Worm (Caenorhabditis elegans) whole organism, late embryonic: ENCODE measurements around the gene attf-5.

Experiments used
- K02D7.2 ChIP-seq: sonication (generic microtip); optimal IDR thresholded peaks from 2 replicates; lab custom pipeline; 2017; ENCODE audit warnings: mild to moderate bottlenecking, missing genetic modification characterization, missing compliant biosample characterization
- ama-1 ChIP-seq: fragments of 150-350 bp; optimal IDR thresholded peaks from 2 replicates; lab custom pipeline; 2014
- ceh-14 ChIP-seq: sonication (generic microtip); optimal IDR thresholded peaks from 2 replicates; lab custom pipeline; 2016; ENCODE audit warnings: missing genotype, missing genetic modification characterization, missing compliant biosample characterization
- ceh-19 ChIP-seq: fragments of 200-800 bp; sonication (Bioruptor generic); optimal IDR thresholded peaks from 2 replicates; lab custom pipeline; 2018; ENCODE audit warnings: mild to moderate bottlenecking, missing genetic modification characterization, missing compliant biosample characterization
- ceh-2 ChIP-seq: sonication (generic microtip); optimal IDR thresholded peaks from 2 replicates; lab custom pipeline; 2016; ENCODE audit warnings: missing genotype, missing genetic modification characterization, missing compliant biosample characterization
- ceh-22 ChIP-seq: sonication (generic microtip); optimal IDR thresholded peaks from 2 replicates; lab custom pipeline; 2017; ENCODE audit warnings: missing biosample characterization, missing genetic modification characterization
- ceh-30 ChIP-seq: fragments of 150-350 bp; optimal IDR thresholded peaks from 2 replicates; lab custom pipeline; 2014; ENCODE audit warnings: missing biosample characterization, missing genetic modification characterization
- ceh-31 ChIP-seq: sonication (generic microtip); optimal IDR thresholded peaks from 2 replicates; lab custom pipeline; 2016; ENCODE audit warnings: missing genetic modification characterization, missing compliant biosample characterization
- ceh-45 ChIP-seq: fragments of 200-800 bp; sonication (Bioruptor generic); IDR thresholded peaks from 2 replicates; pipeline ENCODE4 v1.3.6; 2022; ENCODE audit warnings: missing genetic modification reagents, missing genetic modification characterization, missing compliant biosample characterization
- ceh-48 ChIP-seq: sonication (generic microtip); optimal IDR thresholded peaks from 2 replicates; lab custom pipeline; 2016; ENCODE audit warnings: missing genetic modification characterization, inconsistent platforms, missing compliant biosample characterization
- ceh-6 ChIP-seq: fragments of 200-800 bp; sonication (Bioruptor generic); optimal IDR thresholded peaks from 2 replicates; lab custom pipeline; 2018; ENCODE audit warnings: mild to moderate bottlenecking, missing genetic modification characterization, missing compliant biosample characterization
- ceh-9 ChIP-seq: sonication (generic microtip); optimal IDR thresholded peaks from 2 replicates; lab custom pipeline; 2016; ENCODE audit warnings: mild to moderate bottlenecking, missing genetic modification characterization, inconsistent platforms, missing compliant biosample characterization
- che-1 ChIP-seq: sonication (generic microtip); optimal IDR thresholded peaks from 2 replicates; lab custom pipeline; 2016; ENCODE audit warnings: mild to moderate bottlenecking, missing genetic modification characterization, missing compliant biosample characterization
- dmd-4 ChIP-seq: sonication (generic microtip); optimal IDR thresholded peaks from 2 replicates; lab custom pipeline; 2016; ENCODE audit warnings: borderline replicate concordance, missing genetic modification characterization, missing compliant biosample characterization
- elt-2 ChIP-seq: sonication (generic microtip); optimal IDR thresholded peaks from 2 replicates; lab custom pipeline; 2016; ENCODE audit warnings: missing genetic modification reagents, missing genetic modification characterization, missing compliant biosample characterization
- fax-1 ChIP-seq: sonication (generic microtip); optimal IDR thresholded peaks from 2 replicates; lab custom pipeline; 2016; ENCODE audit warnings: missing genotype, missing genetic modification characterization, missing compliant biosample characterization
- fkh-10 ChIP-seq: fragments of 150-350 bp; optimal IDR thresholded peaks from 2 replicates; lab custom pipeline; 2014; ENCODE audit warnings: missing biosample characterization, missing genetic modification reagents, missing genetic modification characterization
- fkh-6 ChIP-seq: sonication (generic microtip); optimal IDR thresholded peaks from 2 replicates; lab custom pipeline; 2016; ENCODE audit warnings: missing genetic modification characterization, missing compliant biosample characterization
- hlh-13 ChIP-seq: fragments of 200-800 bp; sonication (Bioruptor generic); optimal IDR thresholded peaks from 2 replicates; lab custom pipeline; 2018; ENCODE audit warnings: mild to moderate bottlenecking, missing genetic modification characterization, missing compliant biosample characterization
- hlh-15 ChIP-seq: sonication (generic microtip); optimal IDR thresholded peaks from 2 replicates; lab custom pipeline; 2016; ENCODE audit warnings: missing genetic modification characterization, missing compliant biosample characterization
- hlh-30 ChIP-seq: sonication (generic microtip); optimal IDR thresholded peaks from 2 replicates; lab custom pipeline; 2017; ENCODE audit warnings: antibody characterized with exemption, missing genetic modification characterization, missing compliant biosample characterization; ENCODE audit not compliant: insufficient read depth
- hlh-6 ChIP-seq: sonication (generic microtip); optimal IDR thresholded peaks from 2 replicates; lab custom pipeline; 2016; ENCODE audit warnings: missing genotype, missing genetic modification characterization, missing compliant biosample characterization
- madf-2 ChIP-seq: sonication (generic microtip); optimal IDR thresholded peaks from 2 replicates; lab custom pipeline; 2017; ENCODE audit warnings: missing genetic modification characterization, missing compliant biosample characterization
- mec-3 ChIP-seq: sonication (generic microtip); optimal IDR thresholded peaks from 2 replicates; lab custom pipeline; 2016; ENCODE audit warnings: borderline replicate concordance, missing genetic modification characterization, missing compliant biosample characterization
- nfya-1 ChIP-seq: sonication (generic microtip); optimal IDR thresholded peaks from 2 replicates; lab custom pipeline; 2017; ENCODE audit warnings: missing genetic modification characterization, mild to moderate bottlenecking, missing compliant biosample characterization, antibody characterized with exemption, moderate library complexity
- nhr-11 ChIP-seq: fragments of 150-350 bp; optimal IDR thresholded peaks from 2 replicates; lab custom pipeline; 2014; ENCODE audit warnings: missing biosample characterization, missing genetic modification characterization
- nhr-232 ChIP-seq: sonication (generic microtip); optimal IDR thresholded peaks from 2 replicates; lab custom pipeline; 2016; ENCODE audit warnings: missing genetic modification characterization, missing compliant biosample characterization
- npax-4 ChIP-seq: sonication (generic microtip); optimal IDR thresholded peaks from 2 replicates; lab custom pipeline; 2016; ENCODE audit warnings: missing genetic modification characterization, missing compliant biosample characterization
- pag-3 ChIP-seq: sonication (generic microtip); optimal IDR thresholded peaks from 2 replicates; lab custom pipeline; 2016; ENCODE audit warnings: missing compliant biosample characterization, missing genetic modification characterization, borderline replicate concordance
- pat-9 ChIP-seq: fragments of 200-800 bp; sonication (Bioruptor generic); optimal IDR thresholded peaks from 2 replicates; lab custom pipeline; 2018; ENCODE audit warnings: mild to moderate bottlenecking, missing genetic modification characterization, moderate library complexity, missing compliant biosample characterization
- pax-1 ChIP-seq: fragments of 150-350 bp; optimal IDR thresholded peaks from 2 replicates; lab custom pipeline; 2014; ENCODE audit warnings: missing biosample characterization, missing genetic modification characterization
- pqm-1 ChIP-seq: sonication (generic microtip); optimal IDR thresholded peaks from 2 replicates; lab custom pipeline; 2016; ENCODE audit warnings: missing genetic modification characterization, missing compliant biosample characterization
- ref-2 ChIP-seq: sonication (generic microtip); optimal IDR thresholded peaks from 2 replicates; lab custom pipeline; 2016; ENCODE audit warnings: missing genetic modification characterization, missing compliant biosample characterization
- rnt-1 ChIP-seq: sonication (generic microtip); optimal IDR thresholded peaks from 2 replicates; lab custom pipeline; 2016; ENCODE audit warnings: missing genetic modification characterization, missing compliant biosample characterization
- sdc-2 ChIP-seq: sonication (generic microtip); optimal IDR thresholded peaks from 2 replicates; lab custom pipeline; 2016; ENCODE audit warnings: missing genotype, missing genetic modification characterization, missing compliant biosample characterization
- sox-4 ChIP-seq: sonication (generic microtip); optimal IDR thresholded peaks from 2 replicates; lab custom pipeline; 2017; ENCODE audit warnings: mild to moderate bottlenecking, missing genetic modification characterization, inconsistent platforms, missing compliant biosample characterization
- syd-9 ChIP-seq: sonication (generic microtip); optimal IDR thresholded peaks from 2 replicates; lab custom pipeline; 2016; ENCODE audit warnings: mild to moderate bottlenecking, missing genetic modification characterization, moderate library complexity, missing compliant biosample characterization
- tbx-2 ChIP-seq: sonication (generic microtip); optimal IDR thresholded peaks from 2 replicates; lab custom pipeline; 2016; ENCODE audit warnings: missing genetic modification characterization, missing compliant biosample characterization
- ttx-3 ChIP-seq: sonication (generic microtip); optimal IDR thresholded peaks from 2 replicates; lab custom pipeline; 2016; ENCODE audit warnings: missing genetic modification reagents, missing genetic modification characterization, missing compliant biosample characterization
- unc-3 ChIP-seq, 2 experiments: fragments of 200-800 bp in 1 of 2; sonication (Bioruptor generic) in 1 of 2; sonication (generic microtip) in 1 of 2; conservative IDR thresholded peaks in 1 of 2; optimal IDR thresholded peaks in 1 of 2; 2 replicates each; pipeline versions ENCODE4 v1.3.6 to Lab custom; 2016 to 2022; ENCODE audit warnings: missing compliant biosample characterization in 2 of 2, missing genetic modification characterization in 2 of 2, missing genetic modification reagents in 1 of 2
- unc-42 ChIP-seq: sonication (generic microtip); optimal IDR thresholded peaks from 2 replicates; lab custom pipeline; 2016; ENCODE audit warnings: missing genotype, missing genetic modification characterization, missing compliant biosample characterization
- unc-55 ChIP-seq: sonication (generic microtip); optimal IDR thresholded peaks from 2 replicates; lab custom pipeline; 2017; ENCODE audit warnings: missing biosample characterization, missing genetic modification reagents, missing genetic modification characterization
- unc-86 ChIP-seq: sonication (generic microtip); optimal IDR thresholded peaks from 2 replicates; lab custom pipeline; 2016; ENCODE audit warnings: missing genetic modification characterization, missing compliant biosample characterization

The attf-5 gene

DNA sequence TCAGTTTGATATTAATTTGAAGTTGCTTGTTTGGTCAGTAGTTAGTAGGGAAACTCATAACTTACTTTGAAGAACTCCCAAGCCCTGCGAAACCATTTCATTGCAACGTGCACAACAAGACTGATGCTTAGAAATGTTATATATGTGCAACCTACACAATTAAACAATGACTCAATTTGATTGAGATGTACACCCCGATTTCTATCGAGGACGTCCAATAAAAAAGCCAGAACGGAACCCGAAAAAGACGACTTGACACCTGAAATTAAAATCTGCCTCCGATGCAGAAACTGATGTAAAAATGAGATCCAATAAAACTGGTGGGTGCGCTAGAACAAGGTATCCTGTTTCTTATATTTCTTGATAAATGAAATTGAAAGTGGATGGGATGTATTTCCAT lies 3.3 kb upstream of the attf-5 start, which contains the start of gene T04G9.6:
T04G9.6 (minus strand) TSS at position 101 of the 400 bp plus-strand sequence.
- TF ChIP-seq nfya-1 (tag; lab: Kevin White, UChicago) (no peak), rnt-1 (tag; lab: Kevin White, UChicago) (no peak), nhr-11 (tag; lab: Kevin White, UChicago) (no peak), unc-3 (GFP tag; conservative IDR thresholded peaks at IDR 0.05; lab: Robert Waterston, UW) (no peak), unc-3 (tag; optimal IDR thresholded peaks at IDR 0.05; lab: Kevin White, UChicago) (no peak), hlh-13 (GFP tag; lab: Kevin White, UChicago) (no peak), ceh-19 (no peak), fkh-6 (tag; lab: Kevin White, UChicago) (no peak), dmd-4 (tag; lab: Kevin White, UChicago) (no peak)

DNA sequence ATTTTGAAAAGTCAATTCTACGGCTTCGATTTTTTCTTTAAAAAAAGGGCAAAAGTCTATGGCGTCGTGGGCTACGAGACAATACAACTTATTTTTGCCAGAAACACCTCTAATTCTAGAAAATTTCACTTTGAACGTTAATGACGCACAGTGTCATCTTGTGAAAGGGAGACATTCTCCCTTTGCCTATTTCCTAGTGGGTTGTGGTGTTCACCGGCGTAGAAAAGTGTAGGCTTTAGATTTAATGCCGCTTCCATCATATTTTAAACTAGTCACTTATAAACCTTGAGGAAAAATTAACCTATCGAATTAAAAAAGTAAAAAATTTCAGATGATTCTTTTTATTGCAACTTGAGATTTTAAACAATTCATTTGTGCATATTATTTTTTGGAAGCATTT lies 2.8 kb upstream of the attf-5 start:
- 0 out of 2 replicates have a peak, but pooled peaks have one; percentile 13 for TF ChIP-seq ceh-45 (GFP tag; lab: Robert Waterston, UW)
- no peak for TF ChIP-seq ceh-14 (tag; lab: Kevin White, UChicago)
- TF ChIP-seq ceh-22 (tag; lab: Kevin White, UChicago), result no peak
- no peak for TF ChIP-seq ceh-6 (GFP tag; lab: Kevin White, UChicago)
- peak; percentile 97 for TF ChIP-seq sdc-2 (tag; lab: Kevin White, UChicago)

DNA sequence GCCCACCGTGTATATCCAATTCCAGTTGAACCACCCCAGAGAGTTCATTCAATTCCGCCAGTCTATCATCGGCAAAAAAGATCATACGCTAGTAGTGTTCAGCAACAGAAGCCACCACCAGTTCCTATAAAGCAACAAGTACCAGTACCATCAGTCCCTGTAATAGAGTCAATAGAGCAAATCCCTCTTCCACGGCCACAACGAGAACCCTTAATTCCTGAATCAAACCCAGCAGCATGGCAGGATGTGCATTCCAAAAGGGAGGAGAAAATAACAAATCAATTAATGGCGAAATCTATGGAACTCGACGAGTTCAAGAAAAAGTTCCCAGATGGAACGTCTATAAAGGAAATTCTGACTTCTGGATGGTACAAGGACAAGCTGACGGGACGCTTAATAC lies 1.7 kb downstream of the attf-5 start:
- TF ChIP-seq npax-4 (tag; lab: Kevin White, UChicago), result no peak

DNA sequence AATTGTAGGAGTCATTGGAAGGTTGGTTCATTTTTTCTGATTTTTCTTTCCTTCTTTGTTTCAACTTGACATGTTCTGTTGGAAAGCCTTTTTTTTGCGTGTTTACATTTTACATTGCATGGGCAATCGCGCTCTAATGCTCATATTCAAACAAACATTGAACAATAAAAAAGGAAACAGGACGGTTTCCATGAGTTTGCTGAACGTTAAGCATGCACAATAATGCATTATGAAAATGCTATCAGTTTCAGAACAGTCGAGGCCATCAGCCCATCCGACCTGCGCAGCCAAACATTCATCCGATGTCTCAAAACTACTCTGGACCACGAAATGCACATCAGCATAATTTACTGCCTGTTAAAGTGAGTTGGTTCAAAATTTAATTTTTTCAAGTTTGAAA lies 2.4 kb downstream of the attf-5 start:
- TF ChIP-seq ceh-6 (GFP tag; lab: Kevin White, UChicago) (no peak), fkh-10 (no peak)

DNA sequence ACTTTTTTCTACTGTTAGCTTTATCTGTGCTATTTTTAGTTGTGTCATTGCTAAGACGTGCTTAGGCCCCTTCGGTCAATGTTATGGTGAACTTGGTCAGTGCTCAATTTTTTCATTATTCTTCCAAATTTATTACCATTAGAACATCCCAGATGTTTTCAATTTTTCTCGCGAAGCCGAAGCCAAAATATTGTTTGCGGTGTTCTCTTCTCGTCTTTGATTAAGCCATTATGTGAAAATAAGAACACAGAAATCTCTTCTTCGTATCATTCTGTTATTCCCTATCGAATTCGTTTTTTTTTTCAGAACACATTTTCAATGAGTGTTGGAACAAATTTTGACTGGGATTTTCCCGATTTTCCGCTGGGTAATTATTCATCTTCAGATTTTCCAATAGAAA lies 14.3 kb downstream of the attf-5 start, which contains the start of gene gtr-1:
gtr-1 (plus strand) TSS at position 301 of the 400 bp plus-strand sequence.
- no peak for TF ChIP-seq unc-86 (tag; lab: Kevin White, UChicago)
- TF ChIP-seq mec-3, result no peak
- no peak for TF ChIP-seq hlh-30 (tag; lab: Kevin White, UChicago)
- TF ChIP-seq che-1 (tag; lab: Kevin White, UChicago), result no peak
- TF ChIP-seq fax-1 (tag; lab: Kevin White, UChicago), result no peak
- no peak for TF ChIP-seq K02D7.2 (tag; lab: Kevin White, UChicago)
- no peak for TF ChIP-seq hlh-6
- no peak for TF ChIP-seq sox-4 (tag; lab: Kevin White, UChicago)
- TF ChIP-seq madf-2 (tag; lab: Kevin White, UChicago), result no peak
- no peak for TF ChIP-seq ceh-45 (GFP tag; lab: Robert Waterston, UW)
- TF ChIP-seq pat-9, result no peak
- no peak for TF ChIP-seq ama-1 (lab: Kevin White, UChicago)
- no peak for TF ChIP-seq ceh-2 (tag; lab: Kevin White, UChicago)
- TF ChIP-seq unc-3 (GFP tag; conservative IDR thresholded peaks at IDR 0.05; lab: Robert Waterston, UW), result no peak
- no peak for TF ChIP-seq unc-3 (tag; optimal IDR thresholded peaks at IDR 0.05; lab: Kevin White, UChicago)
- TF ChIP-seq ttx-3 (tag; lab: Kevin White, UChicago), result no peak

DNA sequence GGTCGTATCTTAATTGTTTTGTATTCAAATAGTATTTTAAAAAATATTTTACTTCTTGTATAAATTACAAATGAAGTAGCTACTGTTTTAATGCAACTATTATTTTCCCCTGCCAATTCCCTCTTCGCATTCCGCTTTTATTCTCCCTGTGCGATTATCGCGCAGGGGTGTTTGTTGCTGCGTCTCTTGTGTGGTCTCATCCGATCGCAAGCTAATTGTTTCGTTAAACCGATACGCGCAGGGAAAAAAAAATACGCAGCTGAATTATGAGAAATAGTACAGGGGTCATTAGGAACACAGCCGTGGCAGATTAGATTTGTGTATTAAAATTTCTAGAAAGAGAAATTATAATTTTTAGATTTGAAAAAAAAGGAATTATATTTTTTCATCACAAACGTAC lies 18.4 kb downstream of the attf-5 start:
- TF ChIP-seq ref-2 (tag; lab: Kevin White, UChicago) (peak; percentile 96), ceh-30 (tag; lab: Kevin White, UChicago) (peak; percentile 82), K02D7.2 (tag; lab: Kevin White, UChicago) (peak; percentile 17), elt-2 (tag; lab: Kevin White, UChicago) (peak; percentile 87), pax-1 (tag; lab: Kevin White, UChicago) (peak; percentile 96), ceh-9 (tag; lab: Kevin White, UChicago) (no peak), ama-1 (lab: Kevin White, UChicago) (no peak), tbx-2 (tag; lab: Kevin White, UChicago) (peak; percentile 95), hlh-13 (GFP tag; lab: Kevin White, UChicago) (peak; percentile 37), ceh-48 (tag; lab: Kevin White, UChicago) (peak; percentile 75), rnt-1 (tag; lab: Kevin White, UChicago) (peak; percentile 95), hlh-15 (tag; lab: Kevin White, UChicago) (peak; percentile 47), pag-3 (tag; lab: Kevin White, UChicago) (no peak), ceh-31 (tag; lab: Kevin White, UChicago) (peak; percentile 96), nhr-232 (tag; lab: Kevin White, UChicago) (no peak), unc-42 (tag; lab: Kevin White, UChicago) (peak; percentile 96), syd-9 (peak; percentile 80), unc-55 (GFP tag; lab: Kevin White, UChicago) (peak; percentile 55), pqm-1 (tag; lab: Kevin White, UChicago) (peak; percentile 79)
